Fruit fly (Drosophila melanogaster) whole organism, embryonic: ENCODE data around the gene mag.
A peak's percentile ranks its signal among the peaks of the same experiment; 100 is the strongest.

Experiments used
- ATbp ChIP-seq: fragments of 200-800 bp; sonication (Bioruptor generic); optimal IDR thresholded peaks from 2 replicates; lab custom pipeline; 2017; ENCODE audit warnings: missing biosample characterization, mild to moderate bottlenecking, missing genetic modification characterization, missing genetic modification reagents
- Aef1 ChIP-seq: fragments of 200-800 bp; sonication (Bioruptor generic); IDR thresholded peaks from 3 replicates; pipeline ENCODE4 v1.3.6; 2022; ENCODE audit warnings: missing biosample characterization, missing genetic modification characterization
- Antp ChIP-seq: fragments of 200-800 bp; sonication (Bioruptor generic); optimal IDR thresholded peaks from 3 replicates; lab custom pipeline; 2016; ENCODE audit warnings: missing biosample characterization, missing genetic modification characterization
- CG10209 ChIP-seq: fragments of 200-800 bp; sonication (Bioruptor generic); optimal IDR thresholded peaks from 3 replicates; lab custom pipeline; 2017; ENCODE audit warnings: missing biosample characterization, mild to moderate bottlenecking, missing genetic modification characterization, missing genetic modification reagents
- CG10543 ChIP-seq: fragments of 200-800 bp; sonication (Bioruptor generic); optimal IDR thresholded peaks from 3 replicates; lab custom pipeline; 2017; ENCODE audit warnings: missing biosample characterization, mild to moderate bottlenecking, missing genetic modification characterization, moderate library complexity
- CG12104 ChIP-seq: fragments of 200-800 bp; sonication (Bioruptor generic); optimal IDR thresholded peaks from 3 replicates; lab custom pipeline; 2016; ENCODE audit warnings: missing biosample characterization, missing genetic modification characterization
- CG12219 ChIP-seq: fragments of 200-800 bp; sonication (Bioruptor generic); optimal IDR thresholded peaks from 3 replicates; lab custom pipeline; 2018; ENCODE audit warnings: missing biosample characterization, mild to moderate bottlenecking, missing genetic modification characterization
- CG12236 ChIP-seq: fragments of 200-800 bp; sonication (Bioruptor generic); optimal IDR thresholded peaks from 2 replicates; lab custom pipeline; 2016; ENCODE audit warnings: missing biosample characterization, missing genetic modification characterization
- CG12299 ChIP-seq: fragments of 200-800 bp; sonication (Bioruptor generic); optimal IDR thresholded peaks from 2 replicates; lab custom pipeline; 2018; ENCODE audit warnings: missing biosample characterization, mild to moderate bottlenecking, missing genetic modification characterization
- CG1233 ChIP-seq: fragments of 200-800 bp; sonication (Bioruptor generic); optimal IDR thresholded peaks from 4 replicates; lab custom pipeline; 2018; ENCODE audit warnings: missing biosample characterization, mild to moderate bottlenecking, missing genetic modification characterization
- CG12744 ChIP-seq: fragments of 200-800 bp; sonication (Bioruptor generic); optimal IDR thresholded peaks from 2 replicates; lab custom pipeline; 2016; ENCODE audit warnings: missing biosample characterization, missing genetic modification characterization
- CG12769 ChIP-seq: fragments of 200-800 bp; sonication (Bioruptor generic); optimal IDR thresholded peaks from 2 replicates; lab custom pipeline; 2019; ENCODE audit warnings: missing biosample characterization, mild to moderate bottlenecking, missing genetic modification characterization, moderate library complexity
- CG1603 ChIP-seq: fragments of 200-800 bp; sonication (Bioruptor generic); optimal IDR thresholded peaks from 2 replicates; lab custom pipeline; 2019; ENCODE audit warnings: missing biosample characterization, mild to moderate bottlenecking, missing genetic modification characterization, moderate library complexity
- CG17568 ChIP-seq: fragments of 200-800 bp; sonication (Bioruptor generic); optimal IDR thresholded peaks from 2 replicates; lab custom pipeline; 2018; ENCODE audit warnings: missing biosample characterization, mild to moderate bottlenecking, missing genetic modification characterization, moderate library complexity
- CG17829 ChIP-seq: fragments of 200-800 bp; optimal IDR thresholded peaks from 2 replicates; lab custom pipeline; 2019; ENCODE audit warnings: missing biosample characterization, mild to moderate bottlenecking, missing genetic modification characterization, moderate library complexity
- CG18599 ChIP-seq: fragments of 200-800 bp; sonication (Bioruptor generic); optimal IDR thresholded peaks from 3 replicates; lab custom pipeline; 2017; ENCODE audit warnings: missing biosample characterization, missing genetic modification characterization, mild to moderate bottlenecking, moderate library complexity, missing genetic modification reagents
- CG31441 ChIP-seq: fragments of 200-800 bp; sonication (Bioruptor generic); IDR thresholded peaks from 2 replicates; pipeline ENCODE4 v1.3.6; 2022; ENCODE audit warnings: missing biosample characterization, missing genetic modification characterization
- CG3847 ChIP-seq: fragments of 200-800 bp; sonication (Bioruptor generic); IDR thresholded peaks from 2 replicates; pipeline ENCODE4 v1.3.6; 2022; ENCODE audit warnings: missing biosample characterization, missing genetic modification characterization
- CG4404 ChIP-seq: fragments of 200-800 bp; sonication (Bioruptor generic); IDR thresholded peaks from 2 replicates; pipeline ENCODE4 v1.3.6; 2022; ENCODE audit warnings: missing biosample characterization, missing genetic modification characterization
- CG8944 ChIP-seq: fragments of 200-800 bp; sonication (Bioruptor generic); optimal IDR thresholded peaks from 3 replicates; lab custom pipeline; 2016; ENCODE audit warnings: missing biosample characterization, missing genetic modification characterization
- CG9437 ChIP-seq: fragments of 200-800 bp; sonication (Bioruptor generic); optimal IDR thresholded peaks from 2 replicates; lab custom pipeline; 2018; ENCODE audit warnings: missing biosample characterization, mild to moderate bottlenecking, missing genetic modification characterization
- Dad ChIP-seq: fragments of 200-800 bp; sonication (Bioruptor generic); optimal IDR thresholded peaks from 3 replicates; lab custom pipeline; 2016; ENCODE audit warnings: missing biosample characterization, missing genetic modification characterization
- Drgx ChIP-seq: fragments of 200-800 bp; sonication (Bioruptor generic); IDR thresholded peaks from 2 replicates; pipeline ENCODE4 v1.3.6; 2022; ENCODE audit warnings: missing biosample characterization, missing genetic modification characterization
- HHEX ChIP-seq: fragments of 200-800 bp; sonication (Bioruptor generic); optimal IDR thresholded peaks from 3 replicates; lab custom pipeline; 2017; ENCODE audit warnings: missing biosample characterization, mild to moderate bottlenecking, missing genetic modification characterization, missing genetic modification reagents
- HLH3B ChIP-seq: fragments of 200-800 bp; sonication (Bioruptor generic); IDR thresholded peaks from 2 replicates; pipeline ENCODE4 v1.3.6; 2022; ENCODE audit warnings: missing biosample characterization, missing genetic modification characterization
- HLHmδ ChIP-seq: fragments of 200-800 bp; sonication (Bioruptor generic); optimal IDR thresholded peaks from 2 replicates; lab custom pipeline; 2018; ENCODE audit warnings: missing biosample characterization, mild to moderate bottlenecking, missing genetic modification characterization, moderate library complexity
- Hmr ChIP-seq: fragments of 200-800 bp; sonication (Bioruptor generic); optimal IDR thresholded peaks from 3 replicates; lab custom pipeline; 2017; ENCODE audit warnings: mild to moderate bottlenecking, missing biosample characterization, missing genetic modification reagents, missing genetic modification characterization
- Hr3 ChIP-seq: fragments of 200-800 bp; sonication (Bioruptor generic); optimal IDR thresholded peaks from 3 replicates; lab custom pipeline; 2016; ENCODE audit warnings: missing biosample characterization, missing genetic modification characterization
- MTF-1 ChIP-seq: fragments of 200-800 bp; sonication (Bioruptor generic); optimal IDR thresholded peaks from 2 replicates; lab custom pipeline; 2018; ENCODE audit warnings: missing biosample characterization, mild to moderate bottlenecking, missing genetic modification characterization, borderline replicate concordance
- bab2 ChIP-seq: fragments of 200-800 bp; sonication (Bioruptor generic); optimal IDR thresholded peaks from 2 replicates; lab custom pipeline; 2016; ENCODE audit warnings: missing biosample characterization, missing genetic modification characterization
- caup ChIP-seq: fragments of 200-800 bp; sonication (Bioruptor generic); optimal IDR thresholded peaks from 3 replicates; lab custom pipeline; 2017; ENCODE audit warnings: missing biosample characterization, mild to moderate bottlenecking, missing genetic modification characterization, moderate library complexity; ENCODE audit not compliant: severe bottlenecking
- corto ChIP-seq: fragments of 200-800 bp; sonication (Bioruptor generic); optimal IDR thresholded peaks from 2 replicates; lab custom pipeline; 2016; ENCODE audit warnings: missing biosample characterization, mild to moderate bottlenecking, missing genetic modification characterization, moderate library complexity
- dati ChIP-seq: fragments of 200-800 bp; sonication (Bioruptor generic); IDR thresholded peaks from 2 replicates; pipeline ENCODE4 v1.3.6; 2022; ENCODE audit warnings: missing biosample characterization, missing genetic modification characterization
- en ChIP-seq: fragments of 200-800 bp; sonication (Bioruptor generic); optimal IDR thresholded peaks from 2 replicates; lab custom pipeline; 2016; ENCODE audit warnings: missing biosample characterization, missing genetic modification characterization
- fd102C ChIP-seq: fragments of 200-800 bp; sonication (Bioruptor generic); optimal IDR thresholded peaks from 2 replicates; lab custom pipeline; 2018; ENCODE audit warnings: missing biosample characterization, mild to moderate bottlenecking, missing genetic modification characterization, moderate library complexity
- fd64A ChIP-seq: fragments of 200-800 bp; sonication (Bioruptor generic); optimal IDR thresholded peaks from 3 replicates; lab custom pipeline; 2018; ENCODE audit warnings: missing biosample characterization, mild to moderate bottlenecking, missing genetic modification characterization
- fu2 ChIP-seq: fragments of 200-800 bp; sonication (Bioruptor generic); optimal IDR thresholded peaks from 2 replicates; lab custom pipeline; 2016; ENCODE audit warnings: missing biosample characterization, missing genetic modification characterization
- gcm ChIP-seq: fragments of 200-800 bp; sonication (Bioruptor generic); optimal IDR thresholded peaks from 2 replicates; lab custom pipeline; 2019; ENCODE audit warnings: missing biosample characterization, mild to moderate bottlenecking, missing genetic modification characterization, moderate library complexity
- knrl ChIP-seq: fragments of 200-800 bp; sonication (Bioruptor generic); IDR thresholded peaks from 3 replicates; pipeline ENCODE4 v1.3.6; 2022; ENCODE audit warnings: missing biosample characterization, missing genetic modification characterization; ENCODE audit not compliant: partially characterized antibody
- lab ChIP-seq: fragments of 200-800 bp; sonication (Bioruptor generic); optimal IDR thresholded peaks from 3 replicates; lab custom pipeline; 2017; ENCODE audit warnings: missing biosample characterization, missing genetic modification characterization, mild to moderate bottlenecking, moderate library complexity, missing genetic modification reagents
- odd ChIP-seq: fragments of 200-800 bp; sonication (Bioruptor generic); optimal IDR thresholded peaks from 2 replicates; lab custom pipeline; 2017; ENCODE audit warnings: missing biosample characterization, mild to moderate bottlenecking, missing genetic modification characterization
- otp ChIP-seq: fragments of 200-800 bp; sonication (Bioruptor generic); IDR thresholded peaks from 3 replicates; pipeline ENCODE4, ENCODE4 v1.3.6; 2022; ENCODE audit warnings: missing biosample characterization, missing genetic modification characterization
- pfk ChIP-seq: fragments of 200-800 bp; sonication (Bioruptor generic); optimal IDR thresholded peaks from 2 replicates; lab custom pipeline; 2018; ENCODE audit warnings: missing biosample characterization, mild to moderate bottlenecking, missing genetic modification characterization, moderate library complexity
- pita ChIP-seq: fragments of 200-800 bp; sonication (Bioruptor generic); optimal IDR thresholded peaks from 2 replicates; lab custom pipeline; 2017; ENCODE audit warnings: missing biosample characterization, mild to moderate bottlenecking, missing genetic modification characterization
- row ChIP-seq: fragments of 200-800 bp; sonication (Bioruptor generic); IDR thresholded peaks from 3 replicates; pipeline ENCODE4 v1.3.6; 2022; ENCODE audit warnings: missing biosample characterization, missing genetic modification characterization
- salm ChIP-seq: fragments of 200-800 bp; sonication (Bioruptor generic); optimal IDR thresholded peaks from 2 replicates; lab custom pipeline; 2018; ENCODE audit warnings: missing biosample characterization, mild to moderate bottlenecking, missing genetic modification characterization
- sisA ChIP-seq: fragments of 200-800 bp; sonication (Bioruptor generic); IDR thresholded peaks from 2 replicates; pipeline ENCODE4 v1.3.6; 2022; ENCODE audit warnings: missing biosample characterization, missing genetic modification characterization
- vvl ChIP-seq: fragments of 200-800 bp; sonication (Bioruptor generic); IDR thresholded peaks from 2 replicates; pipeline ENCODE4 v1.3.6; 2022; ENCODE audit warnings: missing biosample characterization, missing genetic modification characterization
- wdn ChIP-seq: fragments of 200-800 bp; sonication (Bioruptor generic); IDR thresholded peaks from 2 replicates; pipeline ENCODE4 v1.3.6; 2022; ENCODE audit warnings: missing biosample characterization, missing genetic modification characterization
- wek ChIP-seq: fragments of 200-800 bp; sonication (Bioruptor generic); optimal IDR thresholded peaks from 3 replicates; lab custom pipeline; 2018; ENCODE audit warnings: missing biosample characterization, mild to moderate bottlenecking, missing genetic modification characterization, moderate library complexity
- yki ChIP-seq: fragments of >200 bp; optimal IDR thresholded peaks from 3 replicates; lab custom pipeline; 2018

The mag gene

dm6 chr3L:20447957-20448356 is 12.5 kb upstream of the mag start (continued):
- peak; percentile 49 for TF ChIP-seq CG10543 (GFP tag; lab: Kevin White, UChicago)
- TF ChIP-seq corto (GFP tag; lab: Kevin White, UChicago), result no peak
- TF ChIP-seq vvl (GFP tag; lab: Robert Waterston, UW), result no peak
- TF ChIP-seq CG12219 (GFP tag; lab: Kevin White, UChicago), result peak; percentile 29
- 0 out of 3 replicates have a peak, but pooled peaks have one; percentile 8 for TF ChIP-seq otp (GFP tag; lab: Robert Waterston, UW)
- TF ChIP-seq wek (GFP tag; lab: Kevin White, UChicago), result peak; percentile 51
- TF ChIP-seq Drgx, result no peak
- no peak for TF ChIP-seq wdn (GFP tag; lab: Robert Waterston, UW)
- no peak for TF ChIP-seq CG8944 (GFP tag; lab: Kevin White, UChicago)
- no peak for TF ChIP-seq yki
- peak; percentile 52 for TF ChIP-seq ATbp
- TF ChIP-seq Hmr (GFP tag; lab: Kevin White, UChicago), result peak; percentile 69
- TF ChIP-seq Aef1 (GFP tag; lab: Robert Waterston, UW), result no peak
- no peak for TF ChIP-seq row
- peak; percentile 55 for TF ChIP-seq gcm (GFP tag; lab: Kevin White, UChicago)
- no peak for TF ChIP-seq HLH3B
- no peak for TF ChIP-seq CG17829
- peak; percentile 68 for TF ChIP-seq CG17568 (GFP tag; lab: Kevin White, UChicago)
- no peak for TF ChIP-seq Antp (GFP tag; lab: Kevin White, UChicago)
- no peak for TF ChIP-seq Dad (GFP tag; lab: Kevin White, UChicago)
- peak; percentile 71 for TF ChIP-seq caup (GFP tag; lab: Kevin White, UChicago)
- peak; percentile 31 for TF ChIP-seq salm (tag; lab: Kevin White, UChicago)
- no peak for TF ChIP-seq bab2
- TF ChIP-seq CG31441 (GFP tag; lab: Robert Waterston, UW), result peak; percentile 25; the same call in 1 of the 2 replicates
- TF ChIP-seq CG4404 (GFP tag; lab: Robert Waterston, UW), result no peak
- TF ChIP-seq sisA, result no peak
- peak; percentile 49 for TF ChIP-seq CG12299 (tag; lab: Kevin White, UChicago)
- peak; percentile 52 for TF ChIP-seq HHEX (GFP tag; lab: Kevin White, UChicago)
- no peak for TF ChIP-seq CG3847
- no peak for TF ChIP-seq pita (GFP tag; lab: Kevin White, UChicago)
- TF ChIP-seq CG18599, result peak; percentile 52
- peak; percentile 48 for TF ChIP-seq fd102C (GFP tag; lab: Kevin White, UChicago)
- TF ChIP-seq CG10209 (GFP tag; lab: Kevin White, UChicago), result peak; percentile 39
- TF ChIP-seq odd (GFP tag; lab: Kevin White, UChicago), result peak; percentile 62
- peak; percentile 80 for TF ChIP-seq MTF-1 (GFP tag; lab: Kevin White, UChicago)
- TF ChIP-seq lab (GFP tag; lab: Kevin White, UChicago), result peak; percentile 84
- peak; percentile 2 for TF ChIP-seq CG1603 (tag; lab: Kevin White, UChicago)
- no peak for TF ChIP-seq dati
- TF ChIP-seq pfk (GFP tag; lab: Kevin White, UChicago), result no peak
- TF ChIP-seq fd64A (GFP tag; lab: Kevin White, UChicago), result peak; percentile 1
- TF ChIP-seq CG12769 (tag; lab: Kevin White, UChicago), result no peak
- no peak for TF ChIP-seq CG12104
- TF ChIP-seq knrl (GFP tag; lab: Robert Waterston, UW), result no peak
- TF ChIP-seq CG1233 (GFP tag; lab: Kevin White, UChicago), result peak; percentile 66
- no peak for TF ChIP-seq fu2 (GFP tag; lab: Kevin White, UChicago)
- TF ChIP-seq CG12236 (GFP tag; lab: Kevin White, UChicago), result no peak
- TF ChIP-seq CG12744 (GFP tag; lab: Kevin White, UChicago), result no peak
- TF ChIP-seq HLHmδ (GFP tag; lab: Kevin White, UChicago), result no peak
- TF ChIP-seq Hr3, result no peak
- no peak for TF ChIP-seq CG9437 (GFP tag; lab: Kevin White, UChicago)
- TF ChIP-seq en (GFP tag; lab: Kevin White, UChicago), result no peak
